Worm (Caenorhabditis elegans) whole organism, midembryonic: Measurements from ENCODE around the gene Y75B12B.3.

Experiments used
- T22C8.4 ChIP-seq: fragments of 200-800 bp; sonication (Bioruptor generic); IDR thresholded peaks from 2 replicates; pipeline ENCODE4 v1.3.6; 2022; ENCODE audit warnings: missing genetic modification characterization, missing compliant biosample characterization
- cog-1 ChIP-seq: sonication (generic microtip); optimal IDR thresholded peaks from 2 replicates; lab custom pipeline; 2016; ENCODE audit warnings: missing genetic modification characterization, missing compliant biosample characterization
- flt-1 ChIP-seq: fragments of 200-800 bp; sonication (Bioruptor generic); IDR thresholded peaks from 2 replicates; pipeline ENCODE4 v1.3.6; 2022; ENCODE audit warnings: missing genetic modification characterization, missing compliant biosample characterization
- med-1 ChIP-seq: sonication (generic microtip); optimal IDR thresholded peaks from 2 replicates; lab custom pipeline; 2017; ENCODE audit warnings: missing genetic modification characterization, mild to moderate bottlenecking, missing compliant biosample characterization, antibody characterized with exemption, missing genetic modification reagents; ENCODE audit not compliant: insufficient read depth
- ref-1 ChIP-seq: fragments of 200-800 bp; sonication (Bioruptor generic); conservative IDR thresholded peaks from 2 replicates; pipeline ENCODE4 v1.3.6; 2022; ENCODE audit warnings: missing genetic modification reagents, missing genetic modification characterization, missing compliant biosample characterization
- ztf-23 ChIP-seq: fragments of 200-800 bp; sonication (Bioruptor generic); IDR thresholded peaks from 2 replicates; pipeline ENCODE4 v1.3.6; 2022; ENCODE audit warnings: missing genetic modification reagents, missing genetic modification characterization, missing compliant biosample characterization

- TF ChIP-seq T22C8.4 (GFP tag; lab: Robert Waterston, UW) (no peak), flt-1 (GFP tag; lab: Robert Waterston, UW) (no peak), cog-1 (tag; lab: Kevin White, UChicago) (no peak), med-1 (GFP tag; lab: Kevin White, UChicago) (no peak), ref-1 (GFP tag; lab: Robert Waterston, UW) (no peak), ztf-23 (no peak)
Measured at ce11 chrV:15175459-15175858, 10.6 kb downstream of the Y75B12B.3 start, which contains the start of gene clec-47.
